Worm (Caenorhabditis elegans) whole organism, L4 larva: ENCODE results near the gene yju-2.
A peak's percentile ranks its signal among the peaks of the same experiment; 100 is the strongest.

Experiments
- D1046.2 ChIP-seq: fragments of 200-800 bp; sonication (Bioruptor generic); IDR thresholded peaks from 2 replicates; pipeline ENCODE4 v1.3.6; 2022; ENCODE audit warnings: missing genetic modification characterization, missing compliant biosample characterization
- F44E2.7 ChIP-seq: fragments of 200-800 bp; sonication (Bioruptor generic); IDR thresholded peaks from 2 replicates; pipeline ENCODE4 v2.1.2; 2022; ENCODE audit warnings: missing genetic modification characterization, missing compliant biosample characterization
- T20F7.1 ChIP-seq: fragments of 200-800 bp; sonication (Bioruptor generic); optimal IDR thresholded peaks from 2 replicates; lab custom pipeline; 2018; ENCODE audit warnings: mild to moderate bottlenecking, missing genetic modification characterization, missing compliant biosample characterization
- T26A8.4 ChIP-seq: fragments of 200-800 bp; sonication (Bioruptor generic); IDR thresholded peaks from 2 replicates; pipeline ENCODE4 v1.3.6; 2022; ENCODE audit warnings: missing genetic modification characterization, missing compliant biosample characterization
- Y105C5A.15 ChIP-seq: fragments of 200-800 bp; sonication (Bioruptor generic); IDR thresholded peaks from 2 replicates; pipeline ENCODE4 v1.3.6; 2022; ENCODE audit warnings: missing genetic modification characterization, missing compliant biosample characterization
- Y48G9A.11 ChIP-seq: fragments of 200-800 bp; sonication (Bioruptor generic); IDR thresholded peaks from 2 replicates; pipeline ENCODE4 v1.3.6; 2022; ENCODE audit warnings: missing genetic modification reagents, missing genetic modification characterization, missing compliant biosample characterization
- Y5F2A.4 ChIP-seq: fragments of 200-800 bp; sonication (Bioruptor generic); optimal IDR thresholded peaks from 2 replicates; lab custom pipeline; 2018; ENCODE audit warnings: mild to moderate bottlenecking, missing genetic modification characterization, missing compliant biosample characterization
- Y75B8A.6 ChIP-seq: fragments of 200-800 bp; sonication (Bioruptor generic); IDR thresholded peaks from 2 replicates; pipeline ENCODE4 v1.3.6; 2022; ENCODE audit warnings: missing genetic modification reagents, missing genetic modification characterization, missing compliant biosample characterization
- aly-2 ChIP-seq: sonication (generic microtip); optimal IDR thresholded peaks from 2 replicates; lab custom pipeline; 2018; ENCODE audit warnings: missing biosample characterization, missing genetic modification characterization
- ceh-32 ChIP-seq: sonication (generic microtip); optimal IDR thresholded peaks from 2 replicates; lab custom pipeline; 2016; ENCODE audit warnings: mild to moderate bottlenecking, missing genetic modification characterization, missing compliant biosample characterization; ENCODE audit not compliant: poor library complexity
- ceh-82 ChIP-seq: sonication (generic microtip); optimal IDR thresholded peaks from 2 replicates; lab custom pipeline; 2017; ENCODE audit warnings: missing biosample characterization, missing genetic modification characterization
- cey-2 ChIP-seq: sonication (generic microtip); optimal IDR thresholded peaks from 3 replicates; lab custom pipeline; 2017; ENCODE audit warnings: missing genetic modification characterization, mild to moderate bottlenecking, missing compliant biosample characterization, antibody characterized with exemption, borderline replicate concordance; ENCODE audit not compliant: insufficient read depth
- daf-16 ChIP-seq, 3 experiments: sonication (generic microtip); optimal IDR thresholded peaks; 2 replicates each; lab custom pipeline; 2016 to 2017; ENCODE audit warnings: missing genetic modification characterization in 3 of 3, missing genetic modification reagents in 3 of 3, mild to moderate bottlenecking in 2 of 3, missing compliant biosample characterization in 2 of 3, missing biosample characterization in 1 of 3, moderate library complexity in 1 of 3
- daf-19 ChIP-seq: fragments of 200-800 bp; sonication (Bioruptor generic); conservative IDR thresholded peaks from 2 replicates; pipeline ENCODE4 v1.3.6; 2022; ENCODE audit warnings: missing genetic modification characterization, missing compliant biosample characterization
- dmd-6 ChIP-seq: fragments of 200-800 bp; sonication (Bioruptor generic); IDR thresholded peaks from 2 replicates; pipeline ENCODE4 v1.3.6; 2022; ENCODE audit warnings: missing genetic modification reagents, missing genetic modification characterization, missing compliant biosample characterization
- dmd-8 ChIP-seq: fragments of 200-800 bp; sonication (Bioruptor generic); IDR thresholded peaks from 2 replicates; pipeline ENCODE4 v1.3.6; 2022; ENCODE audit warnings: missing genetic modification characterization, missing compliant biosample characterization
- duxl-1 ChIP-seq: sonication (generic microtip); optimal IDR thresholded peaks from 2 replicates; lab custom pipeline; 2016; ENCODE audit warnings: mild to moderate bottlenecking, missing genetic modification characterization, moderate library complexity, missing compliant biosample characterization; ENCODE audit not compliant: poor library complexity
- egl-27 ChIP-seq: sonication (generic microtip); optimal IDR thresholded peaks from 3 replicates; lab custom pipeline; 2017; ENCODE audit warnings: missing biosample characterization, missing genetic modification reagents, missing genetic modification characterization
- egl-43 ChIP-seq: fragments of 200-800 bp; sonication (Bioruptor generic); IDR thresholded peaks from 2 replicates; pipeline ENCODE4 v1.3.6; 2022; ENCODE audit warnings: missing genetic modification reagents, missing genetic modification characterization, missing compliant biosample characterization
- fkh-10 ChIP-seq: fragments of 150-350 bp; optimal IDR thresholded peaks from 2 replicates; lab custom pipeline; 2014; ENCODE audit warnings: missing biosample characterization, missing genetic modification reagents, missing genetic modification characterization
- fos-1 ChIP-seq: fragments of 150-350 bp; optimal IDR thresholded peaks from 2 replicates; lab custom pipeline; 2014; ENCODE audit warnings: missing biosample characterization, missing genetic modification characterization
- hlh-11 ChIP-seq: fragments of 200-800 bp; sonication (Bioruptor generic); optimal IDR thresholded peaks from 2 replicates; lab custom pipeline; 2018; ENCODE audit warnings: mild to moderate bottlenecking, missing genetic modification characterization, missing compliant biosample characterization
- lim-7 ChIP-seq: fragments of 200-800 bp; sonication (Bioruptor generic); IDR thresholded peaks from 2 replicates; pipeline ENCODE4 v1.3.6; 2022; ENCODE audit warnings: missing genetic modification characterization, missing compliant biosample characterization
- lin-29 ChIP-seq: fragments of 200-800 bp; sonication (Bioruptor generic); IDR thresholded peaks from 2 replicates; pipeline ENCODE4 v1.3.6; 2022; ENCODE audit warnings: missing genetic modification reagents, missing genetic modification characterization, missing compliant biosample characterization
- lin-38 ChIP-seq: fragments of 200-800 bp; sonication (Bioruptor generic); IDR thresholded peaks from 2 replicates; pipeline ENCODE4 v1.3.6; 2022; ENCODE audit warnings: missing genetic modification reagents, missing genetic modification characterization, missing compliant biosample characterization
- lin-39 ChIP-seq: fragments of 150-350 bp; optimal IDR thresholded peaks from 2 replicates; lab custom pipeline; 2014; ENCODE audit warnings: missing biosample characterization, missing genetic modification reagents, missing genetic modification characterization
- lir-3 ChIP-seq: sonication (generic microtip); optimal IDR thresholded peaks from 2 replicates; lab custom pipeline; 2016; ENCODE audit warnings: mild to moderate bottlenecking, missing genetic modification characterization, missing compliant biosample characterization
- madf-9 ChIP-seq: fragments of 200-800 bp; sonication (Bioruptor generic); conservative IDR thresholded peaks from 2 replicates; pipeline ENCODE4 v1.3.6; 2022; ENCODE audit warnings: missing genetic modification reagents, missing genetic modification characterization, missing compliant biosample characterization
- mdl-1 ChIP-seq, 2 experiments: fragments of 150-350 bp in 1 of 2; sonication (generic microtip) in 1 of 2; optimal IDR thresholded peaks; 2 replicates each; lab custom pipeline; 2014 to 2017; ENCODE audit warnings: missing biosample characterization in 2 of 2, missing genetic modification characterization in 2 of 2
- mdt-29 ChIP-seq: fragments of 200-800 bp; sonication (Bioruptor generic); IDR thresholded peaks from 2 replicates; pipeline ENCODE4 v1.3.6; 2022; ENCODE audit warnings: missing genetic modification reagents, missing genetic modification characterization, missing compliant biosample characterization
- mep-1 ChIP-seq: fragments of 150-350 bp; sonication (generic microtip); optimal IDR thresholded peaks from 3 replicates; lab custom pipeline; 2014; ENCODE audit warnings: missing biosample characterization, missing genetic modification characterization
- mxl-2 ChIP-seq: fragments of 200-800 bp; sonication (Bioruptor generic); conservative IDR thresholded peaks from 2 replicates; pipeline ENCODE4 v1.3.6; 2022; ENCODE audit warnings: missing genetic modification reagents, missing genetic modification characterization, missing compliant biosample characterization
- nhr-10 ChIP-seq: fragments of 150-350 bp; optimal IDR thresholded peaks from 2 replicates; lab custom pipeline; 2014; ENCODE audit warnings: missing biosample characterization, missing genetic modification characterization
- nhr-102 ChIP-seq: sonication (generic microtip); optimal IDR thresholded peaks from 2 replicates; lab custom pipeline; 2016; ENCODE audit warnings: mild to moderate bottlenecking, missing genetic modification characterization, moderate library complexity, missing compliant biosample characterization
- nhr-111 ChIP-seq: fragments of 200-800 bp; sonication (Bioruptor generic); optimal IDR thresholded peaks from 2 replicates; lab custom pipeline; 2018; ENCODE audit warnings: mild to moderate bottlenecking, missing genetic modification characterization, missing compliant biosample characterization
- nhr-28 ChIP-seq: fragments of 150-350 bp; optimal IDR thresholded peaks from 2 replicates; lab custom pipeline; 2014; ENCODE audit warnings: missing biosample characterization, missing genetic modification characterization
- nhr-42 ChIP-seq: fragments of 200-800 bp; sonication (Bioruptor generic); IDR thresholded peaks from 2 replicates; pipeline ENCODE4 v1.3.6; 2022; ENCODE audit warnings: missing genetic modification characterization, missing compliant biosample characterization
- nhr-48 ChIP-seq: sonication (generic microtip); optimal IDR thresholded peaks from 2 replicates; lab custom pipeline; 2016; ENCODE audit warnings: mild to moderate bottlenecking, missing genetic modification characterization, missing compliant biosample characterization
- nhr-76 ChIP-seq: fragments of 150-350 bp; optimal IDR thresholded peaks from 2 replicates; lab custom pipeline; 2014; ENCODE audit warnings: missing biosample characterization, missing genetic modification characterization
- pha-4 ChIP-seq, 2 experiments: fragments of 150-350 bp in 1 of 2; fragments of 200-800 bp in 1 of 2; sonication (Bioruptor generic) in 1 of 2; IDR thresholded peaks in 1 of 2; optimal IDR thresholded peaks in 1 of 2; 2 replicates each; pipeline versions ENCODE4 v1.3.6 to Lab custom; 2014 to 2022; ENCODE audit warnings: missing genetic modification characterization in 2 of 2, missing genetic modification reagents in 2 of 2, missing biosample characterization in 1 of 2, missing compliant biosample characterization in 1 of 2
- pqm-1 ChIP-seq: sonication (generic microtip); optimal IDR thresholded peaks from 2 replicates; lab custom pipeline; 2017; ENCODE audit warnings: missing biosample characterization, missing genetic modification characterization
- set-16 ChIP-seq: fragments of 200-800 bp; sonication (Bioruptor generic); IDR thresholded peaks from 2 replicates; pipeline ENCODE4 v1.3.6; 2022; ENCODE audit warnings: missing genetic modification reagents, missing genetic modification characterization, missing compliant biosample characterization
- skn-1 ChIP-seq: fragments of 150-350 bp; optimal IDR thresholded peaks from 2 replicates; lab custom pipeline; 2014; ENCODE audit warnings: missing biosample characterization, missing genetic modification characterization
- snpc-1.2 ChIP-seq: fragments of 200-800 bp; sonication (Bioruptor generic); IDR thresholded peaks from 2 replicates; pipeline ENCODE4 v1.3.6; 2022; ENCODE audit warnings: missing genetic modification reagents, missing genetic modification characterization, missing compliant biosample characterization
- unc-130 ChIP-seq: sonication (generic microtip); optimal IDR thresholded peaks from 2 replicates; lab custom pipeline; 2016; ENCODE audit warnings: missing genetic modification reagents, missing genetic modification characterization, missing compliant biosample characterization
- unc-39 ChIP-seq: sonication (generic microtip); optimal IDR thresholded peaks from 2 replicates; lab custom pipeline; 2017; ENCODE audit warnings: missing biosample characterization, missing genetic modification characterization
- vab-7 ChIP-seq: fragments of 200-800 bp; sonication (Bioruptor generic); IDR thresholded peaks from 2 replicates; pipeline ENCODE4 v1.3.6; 2022; ENCODE audit warnings: missing genetic modification reagents, missing genetic modification characterization, missing compliant biosample characterization
- zfp-2 ChIP-seq: sonication (generic microtip); optimal IDR thresholded peaks from 2 replicates; lab custom pipeline; 2016; ENCODE audit warnings: mild to moderate bottlenecking, missing genetic modification characterization, missing compliant biosample characterization
- zfp-3 ChIP-seq: fragments of 200-800 bp; sonication (Bioruptor generic); conservative IDR thresholded peaks from 2 replicates; pipeline ENCODE4 v1.3.6; 2022; ENCODE audit warnings: missing genetic modification reagents, missing genetic modification characterization, missing compliant biosample characterization
- ztf-11 ChIP-seq: fragments of 150-350 bp; optimal IDR thresholded peaks from 2 replicates; lab custom pipeline; 2014; ENCODE audit warnings: missing biosample characterization, missing genetic modification characterization
- ztf-7 ChIP-seq: fragments of 150-350 bp; optimal IDR thresholded peaks from 2 replicates; lab custom pipeline; 2014; ENCODE audit warnings: missing biosample characterization, missing genetic modification characterization

Gene yju-2

DNA sequence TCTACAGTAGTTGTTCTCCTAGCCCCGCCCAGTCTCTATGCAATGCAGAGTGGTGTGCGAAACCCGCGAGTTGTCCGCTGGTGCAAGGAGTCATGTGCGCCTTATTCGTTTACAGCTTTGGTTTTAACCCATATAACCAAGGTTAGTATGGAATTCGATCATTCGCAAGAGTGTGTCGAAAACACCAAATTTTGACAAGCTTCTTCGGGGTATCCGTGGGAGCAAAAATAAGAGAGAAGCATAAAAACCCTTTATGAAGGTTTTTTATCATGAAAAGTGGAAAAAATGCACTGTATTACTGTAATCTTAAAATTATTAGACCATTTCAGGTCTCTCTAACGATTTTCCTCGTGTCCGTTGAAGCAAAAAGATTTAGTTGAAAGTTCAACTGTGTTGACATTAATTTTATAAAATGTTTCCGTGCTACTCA is 41.9 kb upstream of the yju-2 start (continued):
- no peak for TF ChIP-seq cey-2 (tag; lab: Kevin White, UChicago)
- peak; percentile 35 for TF ChIP-seq nhr-48 (tag; lab: Kevin White, UChicago)
- TF ChIP-seq lin-29: no peak
- peak; percentile 55 for TF ChIP-seq nhr-102 (tag; lab: Kevin White, UChicago)
- TF ChIP-seq ceh-82 (tag; lab: Kevin White, UChicago): no peak
- TF ChIP-seq vab-7 (GFP tag; lab: Robert Waterston, UW): no peak
- TF ChIP-seq aly-2 (tag; lab: Kevin White, UChicago): no peak
- TF ChIP-seq daf-16 (GFP tag; optimal IDR thresholded peaks at IDR 0.05; lab: Kevin White, UChicago): peak in 1 of 2 experiments; percentile 9
- TF ChIP-seq daf-16 (tag; optimal IDR thresholded peaks at IDR 0.05; lab: Kevin White, UChicago): peak; percentile 59
- no peak for TF ChIP-seq ztf-7 (tag; lab: Kevin White, UChicago)
- no peak for TF ChIP-seq egl-43
- TF ChIP-seq nhr-42: no peak
- no peak for TF ChIP-seq T20F7.1 (GFP tag; lab: Kevin White, UChicago)
- peak; percentile 91 for TF ChIP-seq T26A8.4 (GFP tag; lab: Robert Waterston, UW)
- TF ChIP-seq set-16: no peak
- TF ChIP-seq lim-7 (GFP tag; lab: Robert Waterston, UW): no peak
- no peak for TF ChIP-seq egl-27
- peak; percentile 55 for TF ChIP-seq mdt-29 (GFP tag; lab: Robert Waterston, UW)
- no peak for TF ChIP-seq nhr-28 (tag; lab: Kevin White, UChicago)
- TF ChIP-seq fos-1 (tag; lab: Kevin White, UChicago): no peak
- TF ChIP-seq lir-3 (tag; lab: Kevin White, UChicago): no peak
- no peak for TF ChIP-seq F44E2.7
- TF ChIP-seq nhr-111 (GFP tag; lab: Kevin White, UChicago): peak; percentile 27
- TF ChIP-seq D1046.2 (GFP tag; lab: Robert Waterston, UW): no peak
- TF ChIP-seq daf-19 (GFP tag; lab: Robert Waterston, UW): 0 out of 2 replicates have a peak, but pooled peaks have one; percentile 56
- TF ChIP-seq nhr-10 (tag; lab: Kevin White, UChicago): no peak
- no peak for TF ChIP-seq lin-39 (tag; lab: Kevin White, UChicago)
- 0 out of 2 replicates have a peak, but pooled peaks have one; percentile 58 for TF ChIP-seq Y105C5A.15
- no peak for TF ChIP-seq mxl-2 (GFP tag; lab: Robert Waterston, UW)
- TF ChIP-seq dmd-8 (GFP tag; lab: Robert Waterston, UW): no peak
- TF ChIP-seq skn-1 (tag; lab: Kevin White, UChicago): no peak
- TF ChIP-seq lin-38 (GFP tag; lab: Robert Waterston, UW): peak; percentile 64
- TF ChIP-seq unc-39: no peak
- peak; percentile 68; the same call in 1 of the 2 replicates for TF ChIP-seq Y48G9A.11
- TF ChIP-seq unc-130 (GFP tag; lab: Kevin White, UChicago): no peak
- no peak for TF ChIP-seq Y5F2A.4 (GFP tag; lab: Kevin White, UChicago)
- TF ChIP-seq nhr-76 (tag; lab: Kevin White, UChicago): no peak
- TF ChIP-seq zfp-3: no peak
- no peak for TF ChIP-seq dmd-6 (GFP tag; lab: Robert Waterston, UW)
- TF ChIP-seq zfp-2: no peak
- TF ChIP-seq pqm-1: no peak
- TF ChIP-seq duxl-1 (tag; lab: Kevin White, UChicago): peak; percentile 33
- TF ChIP-seq pha-4 (GFP tag; IDR thresholded peaks at IDR 0.05; lab: Robert Waterston, UW): no peak
- no peak for TF ChIP-seq pha-4 (tag; optimal IDR thresholded peaks at IDR 0.05; lab: Kevin White, UChicago)
- no peak for TF ChIP-seq mdl-1 (tag; optimal IDR thresholded peaks at IDR 0.05; lab: Kevin White, UChicago)
- no peak for TF ChIP-seq ztf-11 (tag; lab: Kevin White, UChicago)
- peak; percentile 71 for TF ChIP-seq snpc-1.2 (GFP tag; lab: Robert Waterston, UW)
- TF ChIP-seq Y75B8A.6 (GFP tag; lab: Robert Waterston, UW): no peak
- peak; percentile 40 for TF ChIP-seq hlh-11
- TF ChIP-seq madf-9 (GFP tag; lab: Robert Waterston, UW): no peak
- TF ChIP-seq mep-1: no peak
- no peak for TF ChIP-seq ceh-32
- no peak for TF ChIP-seq fkh-10 (GFP tag; lab: Kevin White, UChicago)
